Worm (Caenorhabditis elegans): ENCODE results near the gene ssp-32.

- TF ChIP-seq flt-1 (GFP tag; IDR thresholded peaks at IDR 0.05) (no peak), tbx-11 (GFP tag; IDR thresholded peaks at IDR 0.05) (no peak), hmg-4 (GFP tag; optimal IDR thresholded peaks at IDR 0.05) (no peak), ama-1 (optimal IDR thresholded peaks at IDR 0.05) (no peak), F13C5.2 (tag; optimal IDR thresholded peaks at IDR 0.05) (no peak), tbx-37 (GFP tag; conservative IDR thresholded peaks at IDR 0.05) (no peak), hnd-1 (tag; optimal IDR thresholded peaks at IDR 0.05) (no peak), aly-1 (tag; optimal IDR thresholded peaks at IDR 0.05) (no peak), ceh-36 (tag; optimal IDR thresholded peaks at IDR 0.05) (no peak), scrt-1 (GFP tag; IDR thresholded peaks at IDR 0.05) (no peak)
Measured at ce11 chrIV:9903608-9904007, 8.4 kb downstream of the ssp-32 start, which contains the start of gene best-13.
